Worm (Caenorhabditis elegans): ENCODE results near the gene C10E2.1.

C10E2.1 gene

ce11 chrX:16784038-16784437 lies 21.4 kb downstream of the C10E2.1 start:
- TF ChIP-seq nfya-1 (tag; optimal IDR thresholded peaks at IDR 0.05): no peak
- TF ChIP-seq madf-2 (tag; optimal IDR thresholded peaks at IDR 0.05): no peak
- no peak for TF ChIP-seq pros-1 (tag; optimal IDR thresholded peaks at IDR 0.05)
- TF ChIP-seq ceh-31 (tag; optimal IDR thresholded peaks at IDR 0.05): no peak
- no peak for TF ChIP-seq C08G9.2 (tag; optimal IDR thresholded peaks at IDR 0.05)
- no peak for TF ChIP-seq pha-2 (tag; optimal IDR thresholded peaks at IDR 0.05)
- TF ChIP-seq unc-86 (tag; optimal IDR thresholded peaks at IDR 0.05): no peak
- no peak for TF ChIP-seq K09A11.1 (tag; optimal IDR thresholded peaks at IDR 0.05; ENCODE audit: insufficient read depth)
- no peak for TF ChIP-seq dve-1 (tag; optimal IDR thresholded peaks at IDR 0.05)
- no peak for TF ChIP-seq fax-1 (tag; optimal IDR thresholded peaks at IDR 0.05)
- no peak for TF ChIP-seq mec-3 (tag; optimal IDR thresholded peaks at IDR 0.05; ENCODE audit: borderline replicate concordance)
- TF ChIP-seq ceh-48 (tag; optimal IDR thresholded peaks at IDR 0.05): no peak
- TF ChIP-seq elt-2 (tag; optimal IDR thresholded peaks at IDR 0.05): no peak
- no peak for TF ChIP-seq odd-2 (tag; optimal IDR thresholded peaks at IDR 0.05)
- no peak for TF ChIP-seq fkh-10 (GFP tag; optimal IDR thresholded peaks at IDR 0.05)
- TF ChIP-seq ceh-9 (tag; optimal IDR thresholded peaks at IDR 0.05): no peak
- no peak for TF ChIP-seq hlh-13 (GFP tag; optimal IDR thresholded peaks at IDR 0.05)

ce11 chrX:16786021-16786488 lies 23.4 kb downstream of the C10E2.1 start, which contains the start of gene T01C8.2:
TSS of gene T01C8.2 (plus strand) at chrX:16786438.
- TF ChIP-seq sdc-2 (tag; optimal IDR thresholded peaks at IDR 0.05) (no peak), ceh-22 (tag; optimal IDR thresholded peaks at IDR 0.05) (no peak), ceh-24 (tag; optimal IDR thresholded peaks at IDR 0.05) (no peak), lim-6 (tag; optimal IDR thresholded peaks at IDR 0.05) (no peak), ztf-16 (tag; optimal IDR thresholded peaks at IDR 0.05) (no peak), ets-4 (tag; optimal IDR thresholded peaks at IDR 0.05) (no peak), ceh-34 (tag; optimal IDR thresholded peaks at IDR 0.05) (no peak), ceh-18 (tag; optimal IDR thresholded peaks at IDR 0.05) (no peak), C38D4.7 (GFP tag; optimal IDR thresholded peaks at IDR 0.05) (no peak), syd-9 (tag; optimal IDR thresholded peaks at IDR 0.05) (no peak), hlh-15 (tag; optimal IDR thresholded peaks at IDR 0.05) (no peak), nfya-1 (tag; optimal IDR thresholded peaks at IDR 0.05) (no peak), tbx-7 (tag; optimal IDR thresholded peaks at IDR 0.05) (no peak), hlh-6 (tag; optimal IDR thresholded peaks at IDR 0.05) (no peak)

DNA sequence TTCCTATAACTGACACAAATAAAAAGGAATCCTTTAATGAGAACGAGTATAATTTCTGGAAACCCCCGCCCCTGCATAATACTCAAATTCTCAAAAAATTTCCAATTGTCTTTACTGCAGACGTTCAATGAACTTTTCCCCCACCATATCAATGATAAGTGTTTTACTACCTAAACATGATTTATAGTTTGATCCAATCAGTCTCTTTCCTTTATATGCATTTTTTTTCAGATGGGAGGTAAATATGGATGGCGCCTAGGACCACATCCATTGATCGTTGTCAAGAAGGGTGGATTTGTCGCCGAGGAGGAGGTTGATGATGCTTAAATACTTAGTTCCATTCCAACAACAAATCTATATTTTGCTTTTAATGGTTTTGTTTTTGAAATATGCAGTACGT lies 24.5 kb downstream of the C10E2.1 start:
- TF ChIP-seq che-1 (tag; optimal IDR thresholded peaks at IDR 0.05) (no peak), lin-11 (tag; optimal IDR thresholded peaks at IDR 0.05) (no peak), odd-2 (tag; optimal IDR thresholded peaks at IDR 0.05) (no peak), pha-2 (tag; optimal IDR thresholded peaks at IDR 0.05) (no peak), nhr-11 (tag; optimal IDR thresholded peaks at IDR 0.05) (no peak), dmd-4 (tag; optimal IDR thresholded peaks at IDR 0.05; ENCODE audit: borderline replicate concordance) (no peak), ceh-48 (tag; optimal IDR thresholded peaks at IDR 0.05) (no peak), T23F11.4 (GFP tag; optimal IDR thresholded peaks at IDR 0.05) (no peak), ceh-22 (tag; optimal IDR thresholded peaks at IDR 0.05) (no peak), ceh-24 (tag; optimal IDR thresholded peaks at IDR 0.05) (no peak), ceh-2 (tag; optimal IDR thresholded peaks at IDR 0.05) (no peak), unc-86 (tag; optimal IDR thresholded peaks at IDR 0.05) (no peak), C38D4.7 (GFP tag; optimal IDR thresholded peaks at IDR 0.05) (no peak), ceh-45 (GFP tag; IDR thresholded peaks at IDR 0.05) (no peak), C08G9.2 (tag; optimal IDR thresholded peaks at IDR 0.05) (no peak), pha-4 (tag; optimal IDR thresholded peaks at IDR 0.05) (no peak)
